Fruit fly (Drosophila melanogaster): ENCODE data around the gene Gr64e.

The Gr64e gene

dm6 chr3L:4071561-4072049 lies 39.7 kb downstream of the Gr64e start, which contains the start of gene wit:
Gene wit, minus strand, starts transcription at chr3L:4071717.
- peak; percentile 66 for TF ChIP-seq CG17801 (GFP tag; optimal IDR thresholded peaks at IDR 0.05; ENCODE audit: partially characterized antibody)

dm6 chr3L:4072717-4073116 lies 40.8 kb downstream of the Gr64e start:
- no peak for TF ChIP-seq CG17801 (GFP tag; optimal IDR thresholded peaks at IDR 0.05; ENCODE audit: partially characterized antibody)

- no peak for TF ChIP-seq CG17801 (GFP tag; optimal IDR thresholded peaks at IDR 0.05; ENCODE audit: partially characterized antibody)
These were observed 41.8 kb downstream of the Gr64e start, which contains the start of gene Faa for dm6 chr3L:4073755-4074154. Gene Faa, minus strand, starts transcription at chr3L:4073954.

- TF ChIP-seq CG17801 (GFP tag; optimal IDR thresholded peaks at IDR 0.05; ENCODE audit: partially characterized antibody), result no peak
These were observed 45.0 kb downstream of the Gr64e start for dm6 chr3L:4076907-4077306.

- no peak for TF ChIP-seq CG17801 (GFP tag; optimal IDR thresholded peaks at IDR 0.05; ENCODE audit: partially characterized antibody)
These were observed 48.3 kb downstream of the Gr64e start for dm6 chr3L:4080278-4080677.

dm6 chr3L:4081243-4081642 lies 49.3 kb downstream of the Gr64e start:
- no peak for TF ChIP-seq CG17801 (GFP tag; optimal IDR thresholded peaks at IDR 0.05; ENCODE audit: partially characterized antibody)

dm6 chr3L:4083442-4083841 lies 51.5 kb downstream of the Gr64e start:
- TF ChIP-seq CG17801 (GFP tag; optimal IDR thresholded peaks at IDR 0.05; ENCODE audit: partially characterized antibody), result no peak

All from ovary, adult (tissue).